Worm (Caenorhabditis elegans) whole organism, L1 larva: ENCODE measurements around the gene F58B4.7.

ENCODE experiments used
- aly-2 ChIP-seq: fragments of 150-350 bp; optimal IDR thresholded peaks from 2 replicates; lab custom pipeline; 2014; ENCODE audit warnings: missing biosample characterization, missing genetic modification characterization
- ama-1 ChIP-seq: fragments of 150-350 bp; optimal IDR thresholded peaks from 2 replicates; lab custom pipeline; 2014
- fkh-10 ChIP-seq: sonication (generic microtip); optimal IDR thresholded peaks from 2 replicates; lab custom pipeline; 2017; ENCODE audit warnings: missing biosample characterization, missing genetic modification reagents, missing genetic modification characterization
- lir-3 ChIP-seq: sonication (generic microtip); optimal IDR thresholded peaks from 2 replicates; lab custom pipeline; 2016; ENCODE audit warnings: mild to moderate bottlenecking, missing genetic modification characterization, moderate library complexity, missing compliant biosample characterization; ENCODE audit not compliant: poor library complexity
- nhr-77 ChIP-seq: fragments of 150-350 bp; optimal IDR thresholded peaks from 2 replicates; lab custom pipeline; 2014; ENCODE audit warnings: missing biosample characterization, missing genetic modification characterization
- pax-3 ChIP-seq: fragments of 200-800 bp; sonication (Bioruptor generic); optimal IDR thresholded peaks from 2 replicates; lab custom pipeline; 2018; ENCODE audit warnings: mild to moderate bottlenecking, missing genetic modification characterization, moderate library complexity, missing compliant biosample characterization

DNA sequence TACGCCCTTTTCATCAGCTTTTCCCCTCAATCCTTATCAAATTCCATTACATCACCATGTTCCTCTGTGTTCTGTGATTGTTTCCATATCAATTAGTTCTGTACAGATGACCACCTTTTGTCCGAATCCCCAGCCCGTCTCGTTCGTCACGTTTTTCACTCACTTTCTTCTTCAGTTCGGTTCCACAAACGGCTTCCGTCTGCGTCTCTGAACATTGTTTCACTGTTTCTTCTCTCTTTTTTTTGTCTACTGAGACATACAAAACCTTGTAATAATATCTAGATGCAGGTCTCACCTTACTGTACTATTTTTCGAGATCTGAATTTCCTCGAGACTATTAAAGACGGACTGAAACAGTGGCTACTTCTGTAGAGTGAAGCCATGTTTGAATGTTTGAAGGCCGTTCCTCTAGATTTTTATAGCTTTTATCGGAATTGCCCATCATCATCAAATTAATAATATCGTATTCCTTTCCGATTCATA is 36.7 kb downstream of the F58B4.7 start, which contains the start of gene F32D8.3:
- no peak for TF ChIP-seq pax-3 (tag; lab: Kevin White, UChicago)
- TF ChIP-seq fkh-10 (GFP tag; lab: Kevin White, UChicago): no peak
- TF ChIP-seq ama-1 (lab: Kevin White, UChicago): no peak
- no peak for TF ChIP-seq aly-2 (tag; lab: Kevin White, UChicago)
- TF ChIP-seq lir-3 (tag; lab: Kevin White, UChicago): no peak
- no peak for TF ChIP-seq nhr-77 (tag; lab: Kevin White, UChicago)
